Fruit fly (Drosophila melanogaster) whole organism, embryonic: ENCODE results near the gene Nasp.

Source experiments
- Asciz ChIP-seq: fragments of 200-800 bp; sonication (Bioruptor generic); optimal IDR thresholded peaks from 2 replicates; lab custom pipeline; 2017; ENCODE audit warnings: missing biosample characterization, mild to moderate bottlenecking, missing genetic modification characterization, missing genetic modification reagents
- BEAF-32 ChIP-seq: fragments of 200-800 bp; sonication (Bioruptor generic); optimal IDR thresholded peaks from 3 replicates; lab custom pipeline; 2017; ENCODE audit warnings: missing biosample characterization, missing genetic modification characterization, mild to moderate bottlenecking, moderate library complexity, missing genetic modification reagents
- CG1024 ChIP-seq: fragments of 200-800 bp; sonication (Bioruptor generic); IDR thresholded peaks from 2 replicates; pipeline ENCODE4 v1.3.6; 2022; ENCODE audit warnings: missing biosample characterization, missing genetic modification characterization
- CG12071 ChIP-seq: fragments of 200-800 bp; sonication (Bioruptor generic); optimal IDR thresholded peaks from 3 replicates; lab custom pipeline; 2018; ENCODE audit warnings: missing biosample characterization, mild to moderate bottlenecking, missing genetic modification characterization
- CG12219 ChIP-seq: fragments of 200-800 bp; sonication (Bioruptor generic); optimal IDR thresholded peaks from 3 replicates; lab custom pipeline; 2018; ENCODE audit warnings: missing biosample characterization, mild to moderate bottlenecking, missing genetic modification characterization
- CG13775 ChIP-seq: fragments of 200-800 bp; sonication (Bioruptor generic); optimal IDR thresholded peaks from 3 replicates; lab custom pipeline; 2017; ENCODE audit warnings: missing biosample characterization, mild to moderate bottlenecking, missing genetic modification characterization
- CG14667 ChIP-seq: fragments of 200-800 bp; sonication (Bioruptor generic); IDR thresholded peaks from 2 replicates; pipeline ENCODE4 v1.3.6; 2022; ENCODE audit warnings: missing biosample characterization, missing genetic modification characterization
- CG14710 ChIP-seq: fragments of 200-800 bp; sonication (Bioruptor generic); optimal IDR thresholded peaks from 3 replicates; lab custom pipeline; 2019; ENCODE audit warnings: missing biosample characterization, mild to moderate bottlenecking, missing genetic modification characterization, moderate library complexity
- CG15514 ChIP-seq: fragments of 200-800 bp; sonication (Bioruptor generic); optimal IDR thresholded peaks from 3 replicates; lab custom pipeline; 2017; ENCODE audit warnings: missing biosample characterization, missing genetic modification characterization, mild to moderate bottlenecking, moderate library complexity, missing genetic modification reagents
- CG1602 ChIP-seq: fragments of 200-800 bp; sonication (Bioruptor generic); optimal IDR thresholded peaks from 3 replicates; lab custom pipeline; 2016; ENCODE audit warnings: missing biosample characterization, missing genetic modification characterization
- CG17328 ChIP-seq: fragments of 200-800 bp; sonication (Bioruptor generic); IDR thresholded peaks from 2 replicates; pipeline ENCODE4 v1.3.6; 2022; ENCODE audit warnings: missing biosample characterization, missing genetic modification characterization
- CG17802 ChIP-seq: fragments of 200-800 bp; sonication (Bioruptor generic); optimal IDR thresholded peaks from 2 replicates; lab custom pipeline; 2018; ENCODE audit warnings: missing biosample characterization, mild to moderate bottlenecking, missing genetic modification characterization, moderate library complexity
- CG17829 ChIP-seq: fragments of 200-800 bp; optimal IDR thresholded peaks from 2 replicates; lab custom pipeline; 2019; ENCODE audit warnings: missing biosample characterization, mild to moderate bottlenecking, missing genetic modification characterization, moderate library complexity
- CG2120 ChIP-seq: fragments of 200-800 bp; sonication (Bioruptor generic); optimal IDR thresholded peaks from 3 replicates; lab custom pipeline; 2016; ENCODE audit warnings: missing biosample characterization, missing genetic modification characterization
- CG30431 ChIP-seq: fragments of 200-800 bp; sonication (Bioruptor generic); optimal IDR thresholded peaks from 2 replicates; lab custom pipeline; 2017; ENCODE audit warnings: missing biosample characterization, missing genetic modification characterization
- CG32772 ChIP-seq: fragments of 200-800 bp; sonication (Bioruptor generic); IDR thresholded peaks from 2 replicates; pipeline ENCODE4 v1.3.6; 2022; ENCODE audit warnings: missing biosample characterization, missing genetic modification characterization
- CG4360 ChIP-seq: fragments of 200-800 bp; sonication (Bioruptor generic); IDR thresholded peaks from 2 replicates; pipeline ENCODE4 v1.3.6; 2022; ENCODE audit warnings: missing biosample characterization, missing genetic modification characterization
- CG43689 ChIP-seq: fragments of 200-800 bp; sonication (Bioruptor generic); IDR thresholded peaks from 2 replicates; pipeline ENCODE4 v1.3.6; 2022; ENCODE audit warnings: missing biosample characterization, missing genetic modification characterization
- CG9609 ChIP-seq: fragments of 200-800 bp; sonication (Bioruptor generic); optimal IDR thresholded peaks from 3 replicates; lab custom pipeline; 2016; ENCODE audit warnings: missing biosample characterization, missing genetic modification characterization
- CG9817 ChIP-seq: fragments of 200-800 bp; sonication (Bioruptor generic); optimal IDR thresholded peaks from 2 replicates; lab custom pipeline; 2018; ENCODE audit warnings: missing biosample characterization, mild to moderate bottlenecking, missing genetic modification characterization, moderate library complexity
- Drgx ChIP-seq: fragments of 200-800 bp; sonication (Bioruptor generic); IDR thresholded peaks from 2 replicates; pipeline ENCODE4 v1.3.6; 2022; ENCODE audit warnings: missing biosample characterization, missing genetic modification characterization
- ERR ChIP-seq: fragments of 200-800 bp; sonication (Bioruptor generic); optimal IDR thresholded peaks from 2 replicates; lab custom pipeline; 2016; ENCODE audit warnings: missing biosample characterization, missing genetic modification characterization
- Fer1 ChIP-seq: fragments of 200-800 bp; sonication (Bioruptor generic); optimal IDR thresholded peaks from 2 replicates; lab custom pipeline; 2017; ENCODE audit warnings: missing biosample characterization, mild to moderate bottlenecking, missing genetic modification characterization
- H2.0 ChIP-seq: fragments of 200-800 bp; sonication (Bioruptor generic); IDR thresholded peaks from 2 replicates; pipeline ENCODE4 v1.3.6; 2022; ENCODE audit warnings: missing biosample characterization, missing genetic modification characterization
- HHEX ChIP-seq: fragments of 200-800 bp; sonication (Bioruptor generic); optimal IDR thresholded peaks from 3 replicates; lab custom pipeline; 2017; ENCODE audit warnings: missing biosample characterization, mild to moderate bottlenecking, missing genetic modification characterization, missing genetic modification reagents
- Hey ChIP-seq: fragments of 200-800 bp; sonication (Bioruptor generic); optimal IDR thresholded peaks from 3 replicates; lab custom pipeline; 2018; ENCODE audit warnings: missing biosample characterization, mild to moderate bottlenecking, missing genetic modification characterization
- HmgZ ChIP-seq: fragments of 200-800 bp; sonication (Bioruptor generic); optimal IDR thresholded peaks from 2 replicates; lab custom pipeline; 2018; ENCODE audit warnings: missing biosample characterization, mild to moderate bottlenecking, missing genetic modification characterization
- Hr3 ChIP-seq: fragments of 200-800 bp; sonication (Bioruptor generic); optimal IDR thresholded peaks from 3 replicates; lab custom pipeline; 2016; ENCODE audit warnings: missing biosample characterization, missing genetic modification characterization
- Hr51 ChIP-seq, 2 experiments: fragments of 200-800 bp; sonication (Bioruptor generic); optimal IDR thresholded peaks; 2 replicates in 1 of 2; 3 replicates in 1 of 2; lab custom pipeline; 2016 to 2018; ENCODE audit warnings: missing biosample characterization in 2 of 2, missing genetic modification characterization in 2 of 2, mild to moderate bottlenecking in 1 of 2, moderate library complexity in 1 of 2
- Med ChIP-seq: fragments of 200-800 bp; sonication (Bioruptor generic); peaks from one replicate; lab custom pipeline; 2016; ENCODE audit warnings: missing biosample characterization, missing genetic modification characterization, mild to moderate bottlenecking, inconsistent platforms, moderate library complexity
- NK7.1 ChIP-seq: fragments of 200-800 bp; sonication (Bioruptor generic); optimal IDR thresholded peaks from 3 replicates; lab custom pipeline; 2016; ENCODE audit warnings: missing biosample characterization, missing genetic modification characterization
- Scr ChIP-seq: fragments of 200-800 bp; sonication (Bioruptor generic); IDR thresholded peaks from 2 replicates; pipeline ENCODE4 v1.3.6; 2022; ENCODE audit warnings: missing biosample characterization, missing genetic modification characterization; ENCODE audit not compliant: partially characterized antibody
- Sin3A ChIP-seq: fragments of >200 bp; optimal IDR thresholded peaks from 2 replicates; lab custom pipeline; 2018
- Tbp ChIP-seq: fragments of >200 bp; optimal IDR thresholded peaks from 2 replicates; lab custom pipeline; 2018; ENCODE audit warnings: missing biosample characterization, missing genetic modification characterization
- Xrp1 ChIP-seq: fragments of 200-800 bp; sonication (Bioruptor generic); IDR thresholded peaks from 2 replicates; pipeline ENCODE4 v1.3.6; 2022; ENCODE audit warnings: missing biosample characterization, missing genetic modification characterization
- ap ChIP-seq: fragments of 200-800 bp; sonication (Bioruptor generic); IDR thresholded peaks from 2 replicates; pipeline ENCODE4 v1.3.6; 2022; ENCODE audit warnings: missing biosample characterization, missing genetic modification characterization
- bcd ChIP-seq: fragments of 200-800 bp; sonication (Bioruptor generic); optimal IDR thresholded peaks from 2 replicates; lab custom pipeline; 2017; ENCODE audit warnings: missing biosample characterization, mild to moderate bottlenecking, missing genetic modification characterization
- br ChIP-seq: fragments of >200 bp; optimal IDR thresholded peaks from 2 replicates; lab custom pipeline; 2017
- cato ChIP-seq: fragments of 200-800 bp; sonication (Bioruptor generic); optimal IDR thresholded peaks from 2 replicates; lab custom pipeline; 2016; ENCODE audit warnings: missing biosample characterization, missing genetic modification characterization, borderline replicate concordance
- ci ChIP-seq: fragments of 200-800 bp; sonication (Bioruptor generic); IDR thresholded peaks from 3 replicates; pipeline ENCODE4 v1.3.6; 2022; ENCODE audit warnings: missing biosample characterization, missing genetic modification characterization
- gcm ChIP-seq: fragments of 200-800 bp; sonication (Bioruptor generic); optimal IDR thresholded peaks from 2 replicates; lab custom pipeline; 2019; ENCODE audit warnings: missing biosample characterization, mild to moderate bottlenecking, missing genetic modification characterization, moderate library complexity
- grn ChIP-seq: fragments of 200-800 bp; sonication (Bioruptor generic); optimal IDR thresholded peaks from 3 replicates; lab custom pipeline; 2017; ENCODE audit warnings: missing biosample characterization, missing genetic modification characterization
- her ChIP-seq: fragments of 200-800 bp; sonication (Bioruptor generic); optimal IDR thresholded peaks from 2 replicates; lab custom pipeline; 2016; ENCODE audit warnings: missing biosample characterization, missing genetic modification characterization
- nom ChIP-seq: fragments of 200-800 bp; sonication (Bioruptor generic); optimal IDR thresholded peaks from 2 replicates; lab custom pipeline; 2017; ENCODE audit warnings: missing biosample characterization, missing genetic modification characterization, mild to moderate bottlenecking, moderate library complexity, missing genetic modification reagents
- peb ChIP-seq: fragments of 200-800 bp; sonication (Bioruptor generic); IDR thresholded peaks from 2 replicates; pipeline ENCODE4 v1.3.6; 2022; ENCODE audit warnings: missing biosample characterization, missing genetic modification characterization
- ro ChIP-seq: fragments of 200-800 bp; sonication (Bioruptor generic); IDR thresholded peaks from 2 replicates; pipeline ENCODE4 v1.3.6; 2022; ENCODE audit warnings: missing biosample characterization, missing genetic modification characterization
- row ChIP-seq: fragments of 200-800 bp; sonication (Bioruptor generic); IDR thresholded peaks from 3 replicates; pipeline ENCODE4 v1.3.6; 2022; ENCODE audit warnings: missing biosample characterization, missing genetic modification characterization
- run ChIP-seq: fragments of 200-800 bp; sonication (Bioruptor generic); optimal IDR thresholded peaks from 3 replicates; lab custom pipeline; 2018; ENCODE audit warnings: missing biosample characterization, mild to moderate bottlenecking, missing genetic modification characterization
- sens-2 ChIP-seq: fragments of 200-800 bp; sonication (Bioruptor generic); IDR thresholded peaks from 2 replicates; pipeline ENCODE4 v1.3.6; 2022; ENCODE audit warnings: missing biosample characterization, missing genetic modification characterization
- sob ChIP-seq: fragments of 200-800 bp; sonication (Bioruptor generic); IDR thresholded peaks from 2 replicates; pipeline ENCODE4 v1.3.6; 2022; ENCODE audit warnings: missing biosample characterization, missing genetic modification characterization
- tna ChIP-seq: fragments of 200-800 bp; sonication (Bioruptor generic); IDR thresholded peaks from 2 replicates; pipeline ENCODE4 v1.3.6; 2022; ENCODE audit warnings: missing biosample characterization, missing genetic modification characterization; ENCODE audit not compliant: partially characterized antibody
- zen2 ChIP-seq: fragments of 200-800 bp; sonication (Bioruptor generic); IDR thresholded peaks from 3 replicates; pipeline ENCODE4 v1.3.6; 2022; ENCODE audit warnings: missing biosample characterization, missing genetic modification characterization; ENCODE audit not compliant: partially characterized antibody

The Nasp gene

DNA sequence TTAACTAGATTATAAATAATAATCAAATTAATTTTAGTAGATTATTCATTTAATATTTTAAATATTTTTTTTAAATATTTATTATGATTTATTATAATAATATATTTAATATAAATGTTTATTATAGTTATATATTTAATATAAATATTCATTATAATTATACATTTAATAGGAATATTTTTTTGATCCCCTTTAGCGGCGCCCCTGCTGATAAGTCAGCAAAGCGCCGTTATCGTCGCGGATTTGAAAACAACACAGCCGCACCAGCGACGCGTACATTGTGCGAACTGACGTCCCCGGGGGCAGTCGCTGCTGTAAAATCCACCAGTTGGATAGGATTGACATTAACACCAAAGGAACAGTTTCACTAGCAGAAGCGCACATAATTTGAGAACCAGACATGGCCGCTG lies 34.9 kb upstream of the Nasp start, which contains the start of gene CG8112 (continued):
- TF ChIP-seq CG30431 (GFP tag; lab: Kevin White, UChicago), result no peak
- no peak for TF ChIP-seq CG43689
- no peak for TF ChIP-seq BEAF-32
- TF ChIP-seq CG2120 (GFP tag; lab: Kevin White, UChicago), result peak; percentile 17
- no peak for TF ChIP-seq CG12071 (GFP tag; lab: Kevin White, UChicago)
- TF ChIP-seq Sin3A (lab: Kevin White, UChicago), result no peak
- no peak for TF ChIP-seq cato (GFP tag; lab: Kevin White, UChicago)
- TF ChIP-seq Hr51 (GFP tag; optimal IDR thresholded peaks at IDR 0.05; lab: Kevin White, UChicago), result no peak
- TF ChIP-seq CG17829, result peak; percentile 21
- TF ChIP-seq CG1024, result no peak
- TF ChIP-seq Med (GFP tag; lab: Kevin White, UChicago), result peak; percentile 80
- no peak for TF ChIP-seq CG4360 (GFP tag; lab: Robert Waterston, UW)
- TF ChIP-seq H2.0, result no peak
- no peak for TF ChIP-seq Tbp (GFP tag; lab: Kevin White, UChicago)
- TF ChIP-seq CG9609, result no peak
- no peak for TF ChIP-seq br
- no peak for TF ChIP-seq HmgZ
- TF ChIP-seq Fer1 (GFP tag; lab: Kevin White, UChicago), result no peak
- no peak for TF ChIP-seq grn (GFP tag; lab: Kevin White, UChicago)
- TF ChIP-seq nom, result peak; percentile 9
- 0 out of 2 replicates have a peak, but pooled peaks have one; percentile 13 for TF ChIP-seq ap (GFP tag; lab: Robert Waterston, UW)
- no peak for TF ChIP-seq her (GFP tag; lab: Kevin White, UChicago)
- no peak for TF ChIP-seq sens-2 (GFP tag; lab: Robert Waterston, UW)
- no peak for TF ChIP-seq CG9817 (tag; lab: Kevin White, UChicago)
- no peak for TF ChIP-seq CG1602 (GFP tag; lab: Kevin White, UChicago)
- no peak for TF ChIP-seq CG12219 (GFP tag; lab: Kevin White, UChicago)
- no peak for TF ChIP-seq ERR
- TF ChIP-seq CG17802, result no peak
- no peak for TF ChIP-seq CG17328 (GFP tag; lab: Robert Waterston, UW)
- TF ChIP-seq gcm, result peak; percentile 5
- TF ChIP-seq NK7.1 (GFP tag; lab: Kevin White, UChicago), result no peak
- peak; percentile 35; the same call in 1 of the 2 replicates for TF ChIP-seq Drgx (GFP tag; lab: Robert Waterston, UW)
- TF ChIP-seq Hr3 (GFP tag; lab: Kevin White, UChicago), result no peak
- TF ChIP-seq run (tag; lab: Kevin White, UChicago), result no peak
- TF ChIP-seq row (GFP tag; lab: Robert Waterston, UW), result peak; percentile 50; the same call in 2 of the 3 replicates
- no peak for TF ChIP-seq ro (GFP tag; lab: Robert Waterston, UW)
- TF ChIP-seq ci (GFP tag; lab: Robert Waterston, UW), result no peak
- TF ChIP-seq Xrp1, result no peak
- TF ChIP-seq peb (GFP tag; lab: Robert Waterston, UW), result no peak
- TF ChIP-seq Asciz (GFP tag; lab: Kevin White, UChicago), result peak; percentile 12
- TF ChIP-seq Hey (tag; lab: Kevin White, UChicago), result no peak
- peak; percentile 6 for TF ChIP-seq CG14710
- TF ChIP-seq CG15514 (GFP tag; lab: Kevin White, UChicago), result peak; percentile 24
- TF ChIP-seq sob (GFP tag; lab: Robert Waterston, UW), result no peak
- no peak for TF ChIP-seq CG32772 (GFP tag; lab: Robert Waterston, UW)
- peak; percentile 6 for TF ChIP-seq HHEX (GFP tag; lab: Kevin White, UChicago)
- TF ChIP-seq zen2, result no peak
- peak; percentile 23 for TF ChIP-seq CG13775 (GFP tag; lab: Kevin White, UChicago)
- peak; percentile 16 for TF ChIP-seq bcd (GFP tag; lab: Kevin White, UChicago)
- no peak for TF ChIP-seq Scr
- no peak for TF ChIP-seq CG14667 (GFP tag; lab: Robert Waterston, UW)
- TF ChIP-seq tna (GFP tag; lab: Robert Waterston, UW), result no peak
